Worm (Caenorhabditis elegans) whole organism, young adult: ENCODE measurements around the gene nhr-86.
A peak's percentile ranks its signal among the peaks of the same experiment; 100 is the strongest.

Source experiments
- B0019.2 ChIP-seq: fragments of 200-800 bp; sonication (Bioruptor generic); conservative IDR thresholded peaks from 2 replicates; pipeline ENCODE4 v1.3.6; 2022; ENCODE audit warnings: missing genetic modification reagents, missing genetic modification characterization, missing compliant biosample characterization
- B0035.1 ChIP-seq: sonication (generic microtip); optimal IDR thresholded peaks from 2 replicates; lab custom pipeline; 2016; ENCODE audit warnings: missing genetic modification characterization, mild to moderate bottlenecking, missing compliant biosample characterization, missing genotype, missing genetic modification reagents
- F23B12.7 ChIP-seq: sonication (generic microtip); optimal IDR thresholded peaks from 2 replicates; lab custom pipeline; 2017; ENCODE audit warnings: missing genetic modification characterization, mild to moderate bottlenecking, missing compliant biosample characterization, antibody characterized with exemption, moderate library complexity; ENCODE audit not compliant: insufficient read depth
- F33H1.4 ChIP-seq: fragments of 200-800 bp; sonication (Bioruptor generic); IDR thresholded peaks from 2 replicates; pipeline ENCODE4 v1.3.6; 2022; ENCODE audit warnings: missing genetic modification reagents, missing genetic modification characterization, missing compliant biosample characterization
- F49E8.2 ChIP-seq: sonication (generic microtip); optimal IDR thresholded peaks from 3 replicates; lab custom pipeline; 2017; ENCODE audit warnings: missing genetic modification characterization, mild to moderate bottlenecking, missing compliant biosample characterization, antibody characterized with exemption, moderate library complexity; ENCODE audit not compliant: insufficient read depth
- F55B11.4 ChIP-seq: sonication (generic microtip); optimal IDR thresholded peaks from 2 replicates; lab custom pipeline; 2016; ENCODE audit warnings: missing compliant biosample characterization, missing genetic modification characterization, borderline replicate concordance; ENCODE audit not compliant: insufficient read depth
- F57A8.1 ChIP-seq: fragments of 200-800 bp; sonication (Bioruptor generic); optimal IDR thresholded peaks from 2 replicates; lab custom pipeline; 2018; ENCODE audit warnings: mild to moderate bottlenecking, missing genetic modification characterization, moderate library complexity, missing compliant biosample characterization
- Y53G8AR.9 ChIP-seq: fragments of 200-800 bp; sonication (Bioruptor generic); conservative IDR thresholded peaks from 2 replicates; pipeline ENCODE4 v1.3.6; 2022; ENCODE audit warnings: missing genetic modification reagents, missing genetic modification characterization, missing compliant biosample characterization
- Y79H2A.3 ChIP-seq: fragments of 200-800 bp; sonication (Bioruptor generic); conservative IDR thresholded peaks from 2 replicates; pipeline ENCODE4 v1.3.6; 2022; ENCODE audit warnings: missing genetic modification reagents, missing genetic modification characterization, missing compliant biosample characterization
- ama-1 ChIP-seq, 3 experiments: fragments of 150-350 bp in 1 of 3; sonication (generic microtip) in 2 of 3; optimal IDR thresholded peaks; 2 replicates each; lab custom pipeline; 2014 to 2018; ENCODE audit warnings: missing biosample characterization in 2 of 3, missing genetic modification characterization in 2 of 3, missing genetic modification reagents in 2 of 3
- bed-1 ChIP-seq: fragments of 200-800 bp; sonication (Bioruptor generic); IDR thresholded peaks from 2 replicates; pipeline ENCODE4 v1.3.6; 2022; ENCODE audit warnings: missing genetic modification reagents, missing genetic modification characterization, missing compliant biosample characterization
- cebp-1 ChIP-seq, 2 experiments: fragments of 200-800 bp in 1 of 2; sonication (Bioruptor generic) in 1 of 2; sonication (generic microtip) in 1 of 2; IDR thresholded peaks in 1 of 2; optimal IDR thresholded peaks in 1 of 2; 2 replicates each; pipeline versions ENCODE4 v1.3.6 to Lab custom; 2017 to 2022; ENCODE audit warnings: missing compliant biosample characterization in 2 of 2, missing genetic modification characterization in 2 of 2, mild to moderate bottlenecking in 1 of 2, missing genetic modification reagents in 1 of 2, moderate library complexity in 1 of 2
- cebp-2 ChIP-seq: fragments of 200-800 bp; sonication (Bioruptor generic); IDR thresholded peaks from 2 replicates; pipeline ENCODE4 v1.3.6; 2022; ENCODE audit warnings: missing genetic modification characterization, missing compliant biosample characterization
- ceh-91 ChIP-seq: fragments of 200-800 bp; sonication (Bioruptor generic); IDR thresholded peaks from 2 replicates; pipeline ENCODE4 v1.3.6; 2022; ENCODE audit warnings: missing genetic modification reagents, missing genetic modification characterization, missing compliant biosample characterization
- dox-1 ChIP-seq: fragments of 200-800 bp; sonication (Bioruptor generic); IDR thresholded peaks from 2 replicates; pipeline ENCODE4 v1.3.6; 2022; ENCODE audit warnings: missing genetic modification reagents, missing genetic modification characterization, missing compliant biosample characterization
- dpff-1 ChIP-seq: sonication (generic microtip); optimal IDR thresholded peaks from 2 replicates; lab custom pipeline; 2017; ENCODE audit warnings: mild to moderate bottlenecking, missing genetic modification characterization, missing compliant biosample characterization
- him-1 ChIP-seq: sonication (generic microtip); optimal IDR thresholded peaks from 2 replicates; lab custom pipeline; 2016; ENCODE audit warnings: missing genotype, missing genetic modification reagents, missing genetic modification characterization, missing compliant biosample characterization
- hlh-12 ChIP-seq: sonication (generic microtip); optimal IDR thresholded peaks from 2 replicates; lab custom pipeline; 2016; ENCODE audit warnings: missing genetic modification characterization, missing compliant biosample characterization
- hmg-1.2 ChIP-seq: fragments of 200-800 bp; sonication (Bioruptor generic); IDR thresholded peaks from 2 replicates; pipeline ENCODE4 v1.3.6; 2022; ENCODE audit warnings: missing genetic modification reagents, missing genetic modification characterization, missing compliant biosample characterization
- hmg-20 ChIP-seq: fragments of 200-800 bp; sonication (Bioruptor generic); IDR thresholded peaks from 2 replicates; pipeline ENCODE4 v1.3.6; 2022; ENCODE audit warnings: missing genetic modification reagents, missing genetic modification characterization, missing compliant biosample characterization
- let-607 ChIP-seq, 2 experiments: fragments of 200-800 bp in 1 of 2; sonication (Bioruptor generic) in 1 of 2; sonication (generic microtip) in 1 of 2; optimal IDR thresholded peaks; 2 replicates each; lab custom pipeline; 2016 to 2018; ENCODE audit warnings: mild to moderate bottlenecking in 2 of 2, missing compliant biosample characterization in 2 of 2, missing genetic modification characterization in 2 of 2, moderate library complexity in 2 of 2, missing genotype in 1 of 2
- madf-10 ChIP-seq: sonication (generic microtip); optimal IDR thresholded peaks from 2 replicates; lab custom pipeline; 2016; ENCODE audit warnings: mild to moderate bottlenecking, missing genetic modification characterization, missing compliant biosample characterization
- nfya-2 ChIP-seq: fragments of 200-800 bp; sonication (Bioruptor generic); IDR thresholded peaks from 2 replicates; pipeline ENCODE4 v1.3.6; 2022; ENCODE audit warnings: missing genetic modification reagents, missing genetic modification characterization, missing compliant biosample characterization
- nhr-179 ChIP-seq: sonication (generic microtip); optimal IDR thresholded peaks from 2 replicates; lab custom pipeline; 2016; ENCODE audit warnings: mild to moderate bottlenecking, missing genetic modification characterization, missing compliant biosample characterization
- nhr-27 ChIP-seq: fragments of 200-800 bp; sonication (Bioruptor generic); optimal IDR thresholded peaks from 2 replicates; lab custom pipeline; 2018; ENCODE audit warnings: mild to moderate bottlenecking, missing genetic modification characterization, moderate library complexity, missing compliant biosample characterization
- nhr-80 ChIP-seq: sonication (generic microtip); optimal IDR thresholded peaks from 2 replicates; lab custom pipeline; 2016; ENCODE audit warnings: missing genetic modification characterization, missing compliant biosample characterization
- nhr-90 ChIP-seq: sonication (generic microtip); optimal IDR thresholded peaks from 2 replicates; lab custom pipeline; 2016; ENCODE audit warnings: missing genotype, mild to moderate bottlenecking, missing genetic modification characterization, missing compliant biosample characterization
- rec-8 ChIP-seq, 2 experiments: sonication (generic microtip); optimal IDR thresholded peaks; 2 replicates each; lab custom pipeline; 2016; ENCODE audit warnings: mild to moderate bottlenecking in 2 of 2, missing genetic modification characterization in 2 of 2, missing genetic modification reagents in 2 of 2, missing genotype in 2 of 2, missing biosample characterization in 1 of 2, missing compliant biosample characterization in 1 of 2, moderate library complexity in 1 of 2
- repo-1 ChIP-seq: sonication (generic microtip); optimal IDR thresholded peaks from 2 replicates; lab custom pipeline; 2017; ENCODE audit warnings: mild to moderate bottlenecking, missing genetic modification characterization, missing compliant biosample characterization
- sea-2 ChIP-seq: fragments of 200-800 bp; sonication (Bioruptor generic); IDR thresholded peaks from 2 replicates; pipeline ENCODE4 v1.3.6; 2022; ENCODE audit warnings: missing genetic modification characterization, missing compliant biosample characterization
- snpc-1.1 ChIP-seq: sonication (generic microtip); optimal IDR thresholded peaks from 2 replicates; lab custom pipeline; 2017; ENCODE audit warnings: missing genetic modification characterization, mild to moderate bottlenecking, missing compliant biosample characterization, antibody characterized with exemption, moderate library complexity, missing genotype, missing genetic modification reagents; ENCODE audit not compliant: insufficient read depth
- somi-1 ChIP-seq: fragments of 200-800 bp; sonication (Bioruptor generic); optimal IDR thresholded peaks from 2 replicates; lab custom pipeline; 2018; ENCODE audit warnings: mild to moderate bottlenecking, missing genetic modification characterization, missing compliant biosample characterization
- tbp1 ChIP-seq: fragments of 200-800 bp; sonication (Bioruptor generic); optimal IDR thresholded peaks from 2 replicates; lab custom pipeline; 2018; ENCODE audit warnings: mild to moderate bottlenecking, missing genetic modification characterization, missing compliant biosample characterization
- tbx-9 ChIP-seq: sonication (generic microtip); optimal IDR thresholded peaks from 2 replicates; lab custom pipeline; 2016; ENCODE audit warnings: borderline replicate concordance, missing genetic modification characterization, inconsistent platforms, missing compliant biosample characterization
- tlf-1 ChIP-seq: fragments of 200-800 bp; sonication (Bioruptor generic); optimal IDR thresholded peaks from 2 replicates; lab custom pipeline; 2018; ENCODE audit warnings: mild to moderate bottlenecking, missing genetic modification characterization, missing compliant biosample characterization
- unc-62 ChIP-seq: fragments of 150-350 bp; optimal IDR thresholded peaks from 2 replicates; lab custom pipeline; 2014; ENCODE audit warnings: missing biosample characterization, missing genetic modification reagents, missing genetic modification characterization
- ztf-25 ChIP-seq: fragments of 200-800 bp; sonication (Bioruptor generic); IDR thresholded peaks from 2 replicates; pipeline ENCODE4 v1.3.6; 2022; ENCODE audit warnings: missing genetic modification reagents, missing genetic modification characterization, missing compliant biosample characterization
- ztf-26 ChIP-seq: sonication (generic microtip); optimal IDR thresholded peaks from 2 replicates; lab custom pipeline; 2017; ENCODE audit warnings: missing genetic modification characterization, missing compliant biosample characterization
- ztf-3 ChIP-seq: fragments of 200-800 bp; sonication (Bioruptor generic); optimal IDR thresholded peaks from 2 replicates; lab custom pipeline; 2018; ENCODE audit warnings: mild to moderate bottlenecking, missing genetic modification characterization, missing compliant biosample characterization

nhr-86 gene

ce11 chrV:2066780-2067179 is at the start of gene nhr-86:
nhr-86 (minus strand) TSS chrV:2066850.
- no peak for TF ChIP-seq tbp1 (GFP tag; lab: Kevin White, UChicago)
- TF ChIP-seq unc-62 (GFP tag; lab: Kevin White, UChicago) = no peak
- TF ChIP-seq rec-8 (tag; optimal IDR thresholded peaks at IDR 0.05; lab: Kevin White, UChicago) = no peak
- no peak for TF ChIP-seq nhr-27 (tag; lab: Kevin White, UChicago)
- no peak for TF ChIP-seq repo-1 (tag; lab: Kevin White, UChicago)
- no peak for TF ChIP-seq cebp-2 (GFP tag; lab: Robert Waterston, UW)
- no peak for TF ChIP-seq nhr-90 (tag; lab: Kevin White, UChicago)
- TF ChIP-seq snpc-1.1 (tag; lab: Kevin White, UChicago) = no peak
- TF ChIP-seq nhr-80 = peak; percentile 19
- TF ChIP-seq cebp-1 (GFP tag; IDR thresholded peaks at IDR 0.05; lab: Robert Waterston, UW) = no peak
- peak; percentile 15 for TF ChIP-seq cebp-1 (tag; optimal IDR thresholded peaks at IDR 0.05; lab: Kevin White, UChicago)
- peak; percentile 45; the same call in 1 of the 2 replicates for TF ChIP-seq hmg-1.2
- no peak for TF ChIP-seq nfya-2 (GFP tag; lab: Robert Waterston, UW)
- TF ChIP-seq somi-1 (GFP tag; lab: Kevin White, UChicago) = no peak
- TF ChIP-seq B0019.2 = no peak

DNA sequence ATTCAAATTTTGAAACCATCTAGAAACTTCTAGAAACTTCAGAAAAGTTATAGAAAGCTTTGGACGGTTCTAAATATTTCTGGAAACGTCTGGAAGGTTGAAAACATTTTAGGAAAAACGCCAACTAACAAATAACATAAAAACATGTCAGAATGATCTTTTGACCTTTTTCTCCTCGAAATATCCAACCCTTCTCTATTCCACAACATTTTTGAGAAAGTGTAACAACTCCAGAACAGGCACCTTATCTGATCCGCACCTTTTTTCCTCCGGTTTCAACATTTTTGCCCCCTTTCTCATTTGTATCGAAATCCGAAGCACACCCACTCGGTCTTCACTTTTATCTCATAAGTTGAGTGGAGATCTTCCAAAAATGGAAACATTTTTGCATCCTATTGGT is 43.7 kb upstream of the nhr-86 start, which contains the start of gene F22F7.3:
Gene F22F7.3 (plus strand): TSS at position 301 of the 400 bp plus-strand sequence.
- TF ChIP-seq ztf-25 (GFP tag; lab: Robert Waterston, UW) (no peak), B0035.1 (tag; lab: Kevin White, UChicago) (no peak), F23B12.7 (tag; lab: Kevin White, UChicago) (no peak), Y79H2A.3 (no peak), B0019.2 (no peak), ceh-91 (no peak), him-1 (tag; lab: Kevin White, UChicago) (no peak)

DNA sequence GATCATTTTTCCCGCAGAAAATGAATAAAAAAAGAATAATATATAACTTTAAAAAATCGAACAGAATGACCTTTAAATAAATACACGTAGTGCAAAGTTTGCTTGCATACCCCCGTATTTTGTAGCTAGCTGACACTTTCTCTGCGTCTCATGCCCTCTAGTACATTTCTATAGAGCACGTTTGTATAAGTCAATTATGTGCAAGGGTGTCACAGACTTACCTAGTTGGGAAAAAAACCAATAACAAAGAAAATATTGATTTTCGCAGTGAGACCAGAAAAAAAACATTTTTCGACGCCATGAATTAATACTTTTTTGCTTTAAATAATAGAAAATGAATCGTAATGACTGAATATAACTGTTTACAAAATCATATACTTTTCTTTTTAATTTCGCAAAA is 42.6 kb upstream of the nhr-86 start, which contains the start of gene ckb-4:
Gene ckb-4 (minus strand): TSS at position 140 of the 400 bp plus-strand sequence.
- no peak for TF ChIP-seq ceh-91
- TF ChIP-seq nhr-80 = peak; percentile 22
- TF ChIP-seq F33H1.4 (GFP tag; lab: Robert Waterston, UW) = no peak

- TF ChIP-seq dox-1 (no peak), dpff-1 (tag; lab: Kevin White, UChicago) (no peak), bed-1 (no peak), hmg-20 (GFP tag; lab: Robert Waterston, UW) (no peak), nhr-90 (tag; lab: Kevin White, UChicago) (no peak), ztf-26 (tag; lab: Kevin White, UChicago) (no peak), F55B11.4 (tag; lab: Kevin White, UChicago) (no peak), F57A8.1 (no peak), Y53G8AR.9 (no peak), ama-1 (optimal IDR thresholded peaks at IDR 0.05; lab: Kevin White, UChicago) (no peak), ama-1 (GFP tag; optimal IDR thresholded peaks at IDR 0.05; lab: Kevin White, UChicago) (no peak)
These were observed 39.3 kb upstream of the nhr-86 start, which contains the start of gene F22F7.4 for ce11 chrV:2105976-2106375. F22F7.4 (minus strand) TSS chrV:2106076.

- TF ChIP-seq let-607 (tag; optimal IDR thresholded peaks at IDR 0.05; lab: Kevin White, UChicago) = no peak
- no peak for TF ChIP-seq nhr-179 (tag; lab: Kevin White, UChicago)
- no peak for TF ChIP-seq hlh-12 (tag; lab: Kevin White, UChicago)
- no peak for TF ChIP-seq Y53G8AR.9
- no peak for TF ChIP-seq madf-10 (tag; lab: Kevin White, UChicago)
- no peak for TF ChIP-seq dox-1
- TF ChIP-seq F49E8.2 (tag; lab: Kevin White, UChicago) = no peak
- TF ChIP-seq tlf-1 (GFP tag; lab: Kevin White, UChicago) = no peak
- no peak for TF ChIP-seq tbp1 (GFP tag; lab: Kevin White, UChicago)
- TF ChIP-seq tbx-9 (tag; lab: Kevin White, UChicago) = no peak
- TF ChIP-seq ztf-3 = no peak
- no peak for TF ChIP-seq cebp-2 (GFP tag; lab: Robert Waterston, UW)
- TF ChIP-seq sea-2 (GFP tag; lab: Robert Waterston, UW) = no peak
These were observed 36.5 kb upstream of the nhr-86 start, which contains the start of gene F36F12.1 for ce11 chrV:2103118-2103517. F36F12.1 (minus strand) TSS chrV:2103218.
